Worm (Caenorhabditis elegans): ENCODE measurements around the gene C24H11.2.

The C24H11.2 gene

ce11 chrIII:11824580-11824979 lies 32.4 kb upstream of the C24H11.2 start:
- TF ChIP-seq fax-1 (tag; optimal IDR thresholded peaks at IDR 0.05) = no peak
- TF ChIP-seq madf-2 (tag; optimal IDR thresholded peaks at IDR 0.05) = no peak
- no peak for TF ChIP-seq fkh-6 (tag; optimal IDR thresholded peaks at IDR 0.05)
- no peak for TF ChIP-seq Y22D7AL.16 (tag; optimal IDR thresholded peaks at IDR 0.05)
- no peak for TF ChIP-seq K09A11.1 (tag; optimal IDR thresholded peaks at IDR 0.05; ENCODE audit: insufficient read depth)
- TF ChIP-seq ceh-34 (tag; optimal IDR thresholded peaks at IDR 0.05) = no peak
- TF ChIP-seq dve-1 (tag; optimal IDR thresholded peaks at IDR 0.05) = no peak
- TF ChIP-seq tbx-7 (tag; optimal IDR thresholded peaks at IDR 0.05) = no peak
- no peak for TF ChIP-seq tbx-2 (tag; optimal IDR thresholded peaks at IDR 0.05)
- TF ChIP-seq C38D4.7 (GFP tag; optimal IDR thresholded peaks at IDR 0.05) = no peak
- TF ChIP-seq nhr-232 (tag; optimal IDR thresholded peaks at IDR 0.05) = no peak
- no peak for TF ChIP-seq pag-3 (tag; optimal IDR thresholded peaks at IDR 0.05; ENCODE audit: borderline replicate concordance)
- no peak for TF ChIP-seq ceh-30 (tag; optimal IDR thresholded peaks at IDR 0.05)
- no peak for TF ChIP-seq sox-4 (tag; optimal IDR thresholded peaks at IDR 0.05)
- TF ChIP-seq zip-5 (tag; optimal IDR thresholded peaks at IDR 0.05) = no peak
- TF ChIP-seq pqm-1 (tag; optimal IDR thresholded peaks at IDR 0.05) = no peak

- TF ChIP-seq npax-4 (tag; optimal IDR thresholded peaks at IDR 0.05) = no peak
- TF ChIP-seq ceh-48 (tag; optimal IDR thresholded peaks at IDR 0.05) = no peak
- TF ChIP-seq ceh-9 (tag; optimal IDR thresholded peaks at IDR 0.05) = no peak
- no peak for TF ChIP-seq nhr-232 (tag; optimal IDR thresholded peaks at IDR 0.05)
- no peak for TF ChIP-seq rnt-1 (tag; optimal IDR thresholded peaks at IDR 0.05)
- TF ChIP-seq syd-9 (tag; optimal IDR thresholded peaks at IDR 0.05) = no peak
- no peak for TF ChIP-seq tbx-7 (tag; optimal IDR thresholded peaks at IDR 0.05)
- TF ChIP-seq tbx-2 (tag; optimal IDR thresholded peaks at IDR 0.05) = no peak
- no peak for TF ChIP-seq madf-2 (tag; optimal IDR thresholded peaks at IDR 0.05)
- TF ChIP-seq ref-2 (tag; optimal IDR thresholded peaks at IDR 0.05) = no peak
- TF ChIP-seq pros-1 (tag; optimal IDR thresholded peaks at IDR 0.05) = no peak
- TF ChIP-seq fkh-6 (tag; optimal IDR thresholded peaks at IDR 0.05) = no peak
- TF ChIP-seq pag-3 (tag; optimal IDR thresholded peaks at IDR 0.05; ENCODE audit: borderline replicate concordance) = no peak
- TF ChIP-seq dmd-4 (tag; optimal IDR thresholded peaks at IDR 0.05; ENCODE audit: borderline replicate concordance) = no peak
- TF ChIP-seq hlh-15 (tag; optimal IDR thresholded peaks at IDR 0.05) = no peak
- TF ChIP-seq gmeb-2 (tag; optimal IDR thresholded peaks at IDR 0.05) = no peak
- no peak for TF ChIP-seq ttx-3 (tag; optimal IDR thresholded peaks at IDR 0.05)
- no peak for TF ChIP-seq ceh-6 (GFP tag; optimal IDR thresholded peaks at IDR 0.05)
These were observed 31.9 kb upstream of the C24H11.2 start for ce11 chrIII:11824088-11824487.

DNA sequence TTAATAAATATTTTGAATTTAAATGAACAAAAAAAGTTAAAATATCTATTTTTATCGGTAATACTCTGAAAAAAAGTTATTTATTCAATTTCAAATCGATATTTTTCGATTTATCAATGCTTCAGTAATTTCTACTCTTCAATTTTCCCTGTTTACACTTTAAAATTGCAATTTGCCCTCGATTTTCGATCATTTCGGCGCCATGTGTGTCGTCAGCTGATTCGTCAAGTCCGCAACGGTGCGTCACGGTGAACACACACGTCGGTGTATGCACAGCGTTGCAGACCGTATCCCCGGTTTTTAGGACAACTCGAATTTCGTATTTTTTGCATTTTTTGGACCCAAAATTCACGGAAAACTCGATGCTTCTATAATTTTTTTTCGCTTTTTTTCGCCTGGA lies 31.1 kb upstream of the C24H11.2 start, which contains the start of gene C18D11.3:
Gene C18D11.3, plus strand, starts transcription at position 189 of the 400 bp plus-strand sequence.
- no peak for TF ChIP-seq hlh-15 (tag; optimal IDR thresholded peaks at IDR 0.05)
- no peak for TF ChIP-seq pqm-1 (tag; optimal IDR thresholded peaks at IDR 0.05)
- TF ChIP-seq ztf-16 (tag; optimal IDR thresholded peaks at IDR 0.05) = no peak
- TF ChIP-seq hlh-6 (tag; optimal IDR thresholded peaks at IDR 0.05) = no peak
- TF ChIP-seq ceh-34 (tag; optimal IDR thresholded peaks at IDR 0.05) = no peak
- TF ChIP-seq pros-1 (tag; optimal IDR thresholded peaks at IDR 0.05) = no peak
- no peak for TF ChIP-seq zip-5 (tag; optimal IDR thresholded peaks at IDR 0.05)
- no peak for TF ChIP-seq unc-86 (tag; optimal IDR thresholded peaks at IDR 0.05)
- no peak for TF ChIP-seq C08G9.2 (tag; optimal IDR thresholded peaks at IDR 0.05)
- no peak for TF ChIP-seq ceh-9 (tag; optimal IDR thresholded peaks at IDR 0.05)
- peak; percentile 95 for TF ChIP-seq hlh-30 (tag; optimal IDR thresholded peaks at IDR 0.05; ENCODE audit: insufficient read depth)
- no peak for TF ChIP-seq rnt-1 (tag; optimal IDR thresholded peaks at IDR 0.05)
- TF ChIP-seq ceh-48 (tag; optimal IDR thresholded peaks at IDR 0.05) = peak; percentile 23
- TF ChIP-seq nfya-1 (tag; optimal IDR thresholded peaks at IDR 0.05) = peak; percentile 86
- TF ChIP-seq tbx-7 (tag; optimal IDR thresholded peaks at IDR 0.05) = no peak
- no peak for TF ChIP-seq ama-1 (optimal IDR thresholded peaks at IDR 0.05)
- TF ChIP-seq ttx-3 (tag; optimal IDR thresholded peaks at IDR 0.05) = no peak
- TF ChIP-seq npax-4 (tag; optimal IDR thresholded peaks at IDR 0.05) = no peak
- TF ChIP-seq ets-4 (tag; optimal IDR thresholded peaks at IDR 0.05) = no peak
- no peak for TF ChIP-seq dmd-4 (tag; optimal IDR thresholded peaks at IDR 0.05; ENCODE audit: borderline replicate concordance)
- no peak for TF ChIP-seq ceh-19 (GFP tag; optimal IDR thresholded peaks at IDR 0.05)
- no peak for TF ChIP-seq hlh-13 (GFP tag; optimal IDR thresholded peaks at IDR 0.05)
- TF ChIP-seq unc-3 (GFP tag; conservative IDR thresholded peaks at IDR 0.05) = no peak
- TF ChIP-seq unc-3 (tag; optimal IDR thresholded peaks at IDR 0.05) = no peak
- TF ChIP-seq pax-1 (tag; optimal IDR thresholded peaks at IDR 0.05) = no peak
- TF ChIP-seq ceh-2 (tag; optimal IDR thresholded peaks at IDR 0.05) = no peak
- no peak for TF ChIP-seq mec-3 (tag; optimal IDR thresholded peaks at IDR 0.05; ENCODE audit: borderline replicate concordance)
- TF ChIP-seq K09A11.1 (tag; optimal IDR thresholded peaks at IDR 0.05; ENCODE audit: insufficient read depth) = no peak
- no peak for TF ChIP-seq ref-2 (tag; optimal IDR thresholded peaks at IDR 0.05)
- no peak for TF ChIP-seq hlh-8 (tag; optimal IDR thresholded peaks at IDR 0.05)
- TF ChIP-seq K02D7.2 (tag; optimal IDR thresholded peaks at IDR 0.05) = no peak
- TF ChIP-seq elt-2 (tag; optimal IDR thresholded peaks at IDR 0.05) = peak; percentile 20
- TF ChIP-seq ceh-6 (GFP tag; optimal IDR thresholded peaks at IDR 0.05) = no peak
- TF ChIP-seq T23F11.4 (GFP tag; optimal IDR thresholded peaks at IDR 0.05) = no peak

Data from whole organism, late embryonic.